Worm (Caenorhabditis elegans) whole organism, L4 larva: ENCODE results near the gene hgrs-1.

Experiments
- D1046.2 ChIP-seq: fragments of 200-800 bp; sonication (Bioruptor generic); IDR thresholded peaks from 2 replicates; pipeline ENCODE4 v1.3.6; 2022; ENCODE audit warnings: missing genetic modification characterization, missing compliant biosample characterization
- F44E2.7 ChIP-seq: fragments of 200-800 bp; sonication (Bioruptor generic); IDR thresholded peaks from 2 replicates; pipeline ENCODE4 v2.1.2; 2022; ENCODE audit warnings: missing genetic modification characterization, missing compliant biosample characterization
- T26A8.4 ChIP-seq: fragments of 200-800 bp; sonication (Bioruptor generic); IDR thresholded peaks from 2 replicates; pipeline ENCODE4 v1.3.6; 2022; ENCODE audit warnings: missing genetic modification characterization, missing compliant biosample characterization
- Y48G9A.11 ChIP-seq: fragments of 200-800 bp; sonication (Bioruptor generic); IDR thresholded peaks from 2 replicates; pipeline ENCODE4 v1.3.6; 2022; ENCODE audit warnings: missing genetic modification reagents, missing genetic modification characterization, missing compliant biosample characterization
- ceh-44 ChIP-seq: fragments of 200-800 bp; sonication (Bioruptor generic); IDR thresholded peaks from 2 replicates; pipeline ENCODE4 v1.3.6; 2022; ENCODE audit warnings: missing genetic modification reagents, missing genetic modification characterization, missing compliant biosample characterization
- dmd-9 ChIP-seq: fragments of 200-800 bp; sonication (Bioruptor generic); IDR thresholded peaks from 2 replicates; pipeline ENCODE4 v1.3.6; 2022; ENCODE audit warnings: missing genetic modification reagents, missing genetic modification characterization, missing compliant biosample characterization
- dpl-1 ChIP-seq: fragments of 150-350 bp; optimal IDR thresholded peaks from 2 replicates; lab custom pipeline; 2014; ENCODE audit warnings: missing biosample characterization, missing genetic modification reagents, missing genetic modification characterization
- dve-1 ChIP-seq: sonication (generic microtip); optimal IDR thresholded peaks from 2 replicates; lab custom pipeline; 2017; ENCODE audit warnings: antibody characterized with exemption, mild to moderate bottlenecking, missing genetic modification characterization, missing compliant biosample characterization; ENCODE audit not compliant: insufficient read depth
- egl-43 ChIP-seq: fragments of 200-800 bp; sonication (Bioruptor generic); IDR thresholded peaks from 2 replicates; pipeline ENCODE4 v1.3.6; 2022; ENCODE audit warnings: missing genetic modification reagents, missing genetic modification characterization, missing compliant biosample characterization
- fkh-10 ChIP-seq: fragments of 150-350 bp; optimal IDR thresholded peaks from 2 replicates; lab custom pipeline; 2014; ENCODE audit warnings: missing biosample characterization, missing genetic modification reagents, missing genetic modification characterization
- hif-1 ChIP-seq, 2 experiments: sonication (generic microtip); optimal IDR thresholded peaks; 2 replicates each; lab custom pipeline; 2016 to 2017; ENCODE audit warnings: missing compliant biosample characterization in 2 of 2, missing genetic modification characterization in 2 of 2, missing genetic modification reagents in 2 of 2, missing genotype in 2 of 2, mild to moderate bottlenecking in 1 of 2
- hlh-11 ChIP-seq: fragments of 200-800 bp; sonication (Bioruptor generic); optimal IDR thresholded peaks from 2 replicates; lab custom pipeline; 2018; ENCODE audit warnings: mild to moderate bottlenecking, missing genetic modification characterization, missing compliant biosample characterization
- hmg-1.1 ChIP-seq: fragments of 200-800 bp; sonication (Bioruptor generic); IDR thresholded peaks from 2 replicates; pipeline ENCODE4 v1.3.6; 2022; ENCODE audit warnings: missing genetic modification reagents, missing genetic modification characterization, missing compliant biosample characterization
- lim-7 ChIP-seq: fragments of 200-800 bp; sonication (Bioruptor generic); IDR thresholded peaks from 2 replicates; pipeline ENCODE4 v1.3.6; 2022; ENCODE audit warnings: missing genetic modification characterization, missing compliant biosample characterization
- lin-1 ChIP-seq: fragments of 200-800 bp; sonication (Bioruptor generic); IDR thresholded peaks from 2 replicates; pipeline ENCODE4 v1.3.6; 2022; ENCODE audit warnings: missing genetic modification reagents, missing genetic modification characterization, missing compliant biosample characterization
- lir-3 ChIP-seq: sonication (generic microtip); optimal IDR thresholded peaks from 2 replicates; lab custom pipeline; 2016; ENCODE audit warnings: mild to moderate bottlenecking, missing genetic modification characterization, missing compliant biosample characterization
- mdl-1 ChIP-seq, 2 experiments: fragments of 150-350 bp in 1 of 2; sonication (generic microtip) in 1 of 2; optimal IDR thresholded peaks; 2 replicates each; lab custom pipeline; 2014 to 2017; ENCODE audit warnings: missing biosample characterization in 2 of 2, missing genetic modification characterization in 2 of 2
- mes-2 ChIP-seq: sonication (generic microtip); optimal IDR thresholded peaks from 2 replicates; lab custom pipeline; 2016; ENCODE audit warnings: missing genotype, mild to moderate bottlenecking, missing genetic modification characterization, missing compliant biosample characterization; ENCODE audit not compliant: poor library complexity, severe bottlenecking
- mxl-2 ChIP-seq: fragments of 200-800 bp; sonication (Bioruptor generic); conservative IDR thresholded peaks from 2 replicates; pipeline ENCODE4 v1.3.6; 2022; ENCODE audit warnings: missing genetic modification reagents, missing genetic modification characterization, missing compliant biosample characterization
- mxl-3 ChIP-seq: fragments of 200-800 bp; sonication (Bioruptor generic); optimal IDR thresholded peaks from 2 replicates; lab custom pipeline; 2018; ENCODE audit warnings: mild to moderate bottlenecking, missing genetic modification characterization, missing compliant biosample characterization
- nhr-10 ChIP-seq: fragments of 150-350 bp; optimal IDR thresholded peaks from 2 replicates; lab custom pipeline; 2014; ENCODE audit warnings: missing biosample characterization, missing genetic modification characterization
- nhr-237 ChIP-seq: sonication (generic microtip); optimal IDR thresholded peaks from 2 replicates; lab custom pipeline; 2017; ENCODE audit warnings: missing biosample characterization, missing genetic modification characterization
- nhr-25 ChIP-seq: sonication (generic microtip); optimal IDR thresholded peaks from 2 replicates; lab custom pipeline; 2017; ENCODE audit warnings: missing genetic modification characterization, mild to moderate bottlenecking, missing compliant biosample characterization, antibody characterized with exemption, moderate library complexity, borderline replicate concordance; ENCODE audit not compliant: insufficient read depth
- nhr-28 ChIP-seq: fragments of 150-350 bp; optimal IDR thresholded peaks from 2 replicates; lab custom pipeline; 2014; ENCODE audit warnings: missing biosample characterization, missing genetic modification characterization
- nhr-48 ChIP-seq: sonication (generic microtip); optimal IDR thresholded peaks from 2 replicates; lab custom pipeline; 2016; ENCODE audit warnings: mild to moderate bottlenecking, missing genetic modification characterization, missing compliant biosample characterization
- nhr-6 ChIP-seq: fragments of 150-350 bp; optimal IDR thresholded peaks from 2 replicates; lab custom pipeline; 2014; ENCODE audit warnings: missing biosample characterization, missing genetic modification characterization
- php-3 ChIP-seq: fragments of 200-800 bp; sonication (Bioruptor generic); IDR thresholded peaks from 2 replicates; pipeline ENCODE4 v1.3.6; 2022; ENCODE audit warnings: missing genetic modification reagents, missing genetic modification characterization, missing compliant biosample characterization
- set-16 ChIP-seq: fragments of 200-800 bp; sonication (Bioruptor generic); IDR thresholded peaks from 2 replicates; pipeline ENCODE4 v1.3.6; 2022; ENCODE audit warnings: missing genetic modification reagents, missing genetic modification characterization, missing compliant biosample characterization
- snpc-4 ChIP-seq: fragments of 150-350 bp; optimal IDR thresholded peaks from 2 replicates; lab custom pipeline; 2014; ENCODE audit warnings: missing biosample characterization, missing genetic modification characterization
- spr-1 ChIP-seq: sonication (generic microtip); optimal IDR thresholded peaks from 2 replicates; lab custom pipeline; 2016; ENCODE audit warnings: mild to moderate bottlenecking, missing genetic modification characterization, missing compliant biosample characterization
- unc-130 ChIP-seq: sonication (generic microtip); optimal IDR thresholded peaks from 2 replicates; lab custom pipeline; 2016; ENCODE audit warnings: missing genetic modification reagents, missing genetic modification characterization, missing compliant biosample characterization
- unc-62 ChIP-seq, 3 experiments: fragments of 150-350 bp in 1 of 3; sonication (generic microtip); optimal IDR thresholded peaks in 2 of 3; peaks in 1 of 3; 1 replicate in 1 of 3; 2 replicates in 2 of 3; lab custom pipeline; 2014 to 2017; ENCODE audit warnings: missing biosample characterization in 3 of 3, missing genetic modification characterization in 3 of 3, missing genetic modification reagents in 3 of 3, missing genotype in 1 of 3
- zag-1 ChIP-seq: fragments of 150-350 bp; optimal IDR thresholded peaks from 2 replicates; lab custom pipeline; 2014; ENCODE audit warnings: missing biosample characterization, missing genetic modification characterization

hgrs-1 gene

DNA sequence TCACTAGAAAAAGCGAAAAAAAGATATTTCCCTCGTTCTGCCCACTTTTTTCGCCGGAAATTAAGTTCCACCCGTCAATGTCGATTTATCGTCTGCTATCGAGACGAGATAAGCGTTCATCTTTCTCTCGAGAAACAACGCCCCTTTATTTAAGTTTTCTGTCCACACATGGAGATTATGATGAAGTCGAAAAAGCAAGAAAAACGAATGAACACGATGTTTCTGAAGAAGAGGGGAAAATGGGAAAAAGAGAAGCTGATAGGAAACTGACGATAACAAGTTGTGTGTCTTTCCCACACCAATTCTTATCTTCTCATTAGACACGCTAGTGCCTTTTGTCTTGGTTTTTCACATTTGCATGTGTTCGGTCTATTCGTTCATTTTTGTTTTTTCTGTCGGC, 31.1 kb downstream of the hgrs-1 start (continued):
- TF ChIP-seq D1046.2 (no peak), nhr-10 (no peak), hlh-11 (tag; lab: Kevin White, UChicago) (peak; percentile 45), ceh-44 (no peak), mdl-1 (tag; optimal IDR thresholded peaks at IDR 0.05; lab: Kevin White, UChicago) (peak in 1 of 2 experiments; percentile 37), nhr-48 (tag; lab: Kevin White, UChicago) (peak; percentile 30), php-3 (no peak)

DNA sequence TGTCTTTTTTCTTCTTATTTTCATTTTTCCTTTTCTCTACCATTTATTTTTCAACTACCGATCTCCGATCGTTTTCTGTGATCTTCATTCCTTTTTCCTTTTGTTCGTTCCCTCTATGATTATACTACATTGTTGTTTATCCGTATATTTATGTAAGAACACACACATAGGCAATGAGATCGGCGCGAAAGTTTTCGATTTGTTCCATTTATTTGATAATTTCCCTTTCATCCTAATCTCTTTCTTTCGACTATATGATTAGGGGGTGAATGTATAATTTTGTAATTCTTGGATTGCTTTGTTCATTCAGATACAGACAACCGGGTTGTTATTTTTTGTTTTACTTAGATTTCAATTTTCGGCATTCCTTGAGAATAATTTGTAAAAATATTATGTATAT, 32.2 kb downstream of the hgrs-1 start:
- no peak for TF ChIP-seq lin-1 (GFP tag; lab: Robert Waterston, UW)
- TF ChIP-seq unc-62 (GFP tag; optimal IDR thresholded peaks at IDR 0.05 in 1 of 2; lab: Kevin White, UChicago) = peak in 1 of 2 experiments; percentile 13
- no peak for TF ChIP-seq unc-62 (tag; optimal IDR thresholded peaks at IDR 0.05; lab: Kevin White, UChicago)
- TF ChIP-seq, all 104 proteins: peak for 1

DNA sequence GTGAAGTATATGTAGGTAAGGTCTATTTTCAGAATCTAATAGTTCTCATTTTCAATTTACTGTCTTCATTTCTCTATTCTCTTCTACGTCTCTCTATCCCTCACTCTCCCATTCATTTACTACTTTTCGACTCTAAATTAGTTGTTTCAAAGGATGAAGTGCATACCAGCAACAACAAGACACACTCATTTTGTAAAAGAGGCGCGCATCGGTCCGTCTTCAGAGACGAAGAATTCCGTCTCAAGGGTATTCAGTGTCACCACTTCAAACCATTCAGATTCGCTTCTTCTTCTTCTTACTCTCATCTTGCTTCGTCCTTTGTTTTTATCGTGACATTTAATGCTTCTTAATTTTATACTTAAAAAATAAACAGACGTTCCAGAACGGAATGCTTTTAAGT, 34.5 kb downstream of the hgrs-1 start:
- TF ChIP-seq mxl-2 (no peak), zag-1 (no peak)

DNA sequence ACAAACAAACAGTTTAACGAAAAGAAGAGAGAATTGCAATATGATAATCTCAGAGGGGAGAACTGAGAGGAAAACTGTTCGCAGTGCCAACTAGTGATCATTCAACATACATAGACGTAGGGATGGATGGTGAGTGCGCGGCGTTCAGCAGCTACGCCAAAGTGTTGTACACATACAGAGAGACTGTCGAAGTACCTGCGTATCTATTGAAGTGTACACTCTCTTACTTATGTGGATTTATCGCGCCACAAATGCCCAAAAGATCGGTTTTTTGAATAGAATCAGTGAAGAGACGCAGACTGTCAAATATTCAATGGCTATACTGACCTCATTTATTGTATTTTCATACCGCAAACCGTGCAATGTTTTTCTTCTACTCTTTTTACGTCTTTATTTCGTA, 35.6 kb downstream of the hgrs-1 start:
- TF ChIP-seq nhr-6 (tag; lab: Kevin White, UChicago) = peak; percentile 3
- no peak for TF ChIP-seq egl-43 (GFP tag; lab: Robert Waterston, UW)
- peak in 1 of 2 experiments; percentile 48 for TF ChIP-seq mdl-1 (tag; optimal IDR thresholded peaks at IDR 0.05; lab: Kevin White, UChicago)
- peak; percentile 32 for TF ChIP-seq dve-1
- peak; percentile 5 for TF ChIP-seq nhr-25 (tag; lab: Kevin White, UChicago)
- TF ChIP-seq dmd-9 (GFP tag; lab: Robert Waterston, UW) = no peak
- TF ChIP-seq hmg-1.1 (GFP tag; lab: Robert Waterston, UW) = 0 out of 2 replicates have a peak, but pooled peaks have one; percentile 7
- TF ChIP-seq nhr-28 = peak; percentile 77
- TF ChIP-seq mes-2 (tag; lab: Kevin White, UChicago) = no peak
- TF ChIP-seq hlh-11 (tag; lab: Kevin White, UChicago) = peak; percentile 38
- no peak for TF ChIP-seq hif-1 (tag; optimal IDR thresholded peaks at IDR 0.05; lab: Kevin White, UChicago)
- TF ChIP-seq lim-7 (GFP tag; lab: Robert Waterston, UW) = no peak
- TF ChIP-seq spr-1 (tag; lab: Kevin White, UChicago) = no peak

DNA sequence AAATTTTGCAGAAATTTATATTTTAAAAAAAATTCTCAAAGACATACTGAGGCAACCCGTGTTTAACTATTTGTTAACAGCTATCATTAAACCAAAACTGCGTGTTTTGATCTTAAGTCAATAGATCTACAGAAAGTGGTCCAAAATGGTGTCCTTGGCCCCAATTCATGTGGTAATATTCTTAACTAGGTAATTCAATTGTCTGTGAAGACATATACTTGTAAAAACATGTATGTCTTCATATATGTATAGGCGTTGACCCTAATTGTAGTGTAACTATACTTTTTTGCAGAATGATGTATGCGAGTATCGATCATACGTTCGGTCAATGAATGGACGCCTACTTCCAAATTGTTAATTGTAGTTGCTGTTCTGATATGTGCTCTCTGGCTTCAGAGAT, 36.2 kb downstream of the hgrs-1 start, which contains the start of gene C07G1.15:
Gene C07G1.15 (plus strand): TSS at position 301 of the 400 bp plus-strand sequence.
- TF ChIP-seq unc-130 (GFP tag; lab: Kevin White, UChicago) (no peak), mxl-3 (GFP tag; lab: Kevin White, UChicago) (no peak), ceh-44 (no peak), T26A8.4 (GFP tag; lab: Robert Waterston, UW) (no peak), spr-1 (tag; lab: Kevin White, UChicago) (no peak), F44E2.7 (no peak), hif-1 (tag; optimal IDR thresholded peaks at IDR 0.05; lab: Kevin White, UChicago) (no peak), set-16 (GFP tag; lab: Robert Waterston, UW) (no peak), snpc-4 (tag; lab: Kevin White, UChicago) (no peak), Y48G9A.11 (no peak), dmd-9 (GFP tag; lab: Robert Waterston, UW) (no peak), nhr-237 (tag; lab: Kevin White, UChicago) (no peak), dpl-1 (GFP tag; lab: Kevin White, UChicago) (no peak), fkh-10 (GFP tag; lab: Kevin White, UChicago) (no peak), lir-3 (tag; lab: Kevin White, UChicago) (no peak)
- TF ChIP-seq, all 104 proteins: peak for 0
